Fruit fly (Drosophila melanogaster) whole organism, embryonic: ENCODE data around the gene CG14269.

ENCODE experiments used
- Aef1 ChIP-seq: fragments of 200-800 bp; sonication (Bioruptor generic); IDR thresholded peaks from 3 replicates; pipeline ENCODE4 v1.3.6; 2022; ENCODE audit warnings: missing biosample characterization, missing genetic modification characterization
- B-H2 ChIP-seq: fragments of 200-800 bp; sonication (Bioruptor generic); optimal IDR thresholded peaks from 2 replicates; lab custom pipeline; 2018; ENCODE audit warnings: missing biosample characterization, mild to moderate bottlenecking, missing genetic modification characterization
- CG10274 ChIP-seq: fragments of 200-800 bp; sonication (Bioruptor generic); optimal IDR thresholded peaks from 3 replicates; lab custom pipeline; 2017; ENCODE audit warnings: missing biosample characterization, mild to moderate bottlenecking, missing genetic modification characterization
- CG10462 ChIP-seq: fragments of 200-800 bp; sonication (Bioruptor generic); optimal IDR thresholded peaks from 2 replicates; lab custom pipeline; 2016; ENCODE audit warnings: missing biosample characterization, missing genetic modification characterization
- CG11723 ChIP-seq: fragments of 200-800 bp; sonication (Bioruptor generic); optimal IDR thresholded peaks from 2 replicates; lab custom pipeline; 2017; ENCODE audit warnings: missing biosample characterization, mild to moderate bottlenecking, missing genetic modification characterization
- CG12659 ChIP-seq: fragments of 200-800 bp; sonication (Bioruptor generic); optimal IDR thresholded peaks from 3 replicates; lab custom pipeline; 2017; ENCODE audit warnings: mild to moderate bottlenecking, missing biosample characterization, missing genetic modification reagents, missing genetic modification characterization
- CG12769 ChIP-seq: fragments of 200-800 bp; sonication (Bioruptor generic); optimal IDR thresholded peaks from 2 replicates; lab custom pipeline; 2019; ENCODE audit warnings: missing biosample characterization, mild to moderate bottlenecking, missing genetic modification characterization, moderate library complexity
- CG15696 ChIP-seq: fragments of 200-800 bp; sonication (Bioruptor generic); optimal IDR thresholded peaks from 2 replicates; lab custom pipeline; 2019; ENCODE audit warnings: missing biosample characterization, mild to moderate bottlenecking, missing genetic modification characterization, moderate library complexity
- CG31365 ChIP-seq: fragments of 200-800 bp; sonication (Bioruptor generic); optimal IDR thresholded peaks from 2 replicates; lab custom pipeline; 2018; ENCODE audit warnings: missing biosample characterization, mild to moderate bottlenecking, missing genetic modification characterization
- CG3838 ChIP-seq: fragments of 200-800 bp; sonication (Bioruptor generic); optimal IDR thresholded peaks from 3 replicates; lab custom pipeline; 2016; ENCODE audit warnings: missing biosample characterization, missing genetic modification characterization
- CG4282 ChIP-seq: fragments of 200-800 bp; sonication (Bioruptor generic); optimal IDR thresholded peaks from 2 replicates; lab custom pipeline; 2016; ENCODE audit warnings: missing biosample characterization, missing genetic modification characterization
- CG4424 ChIP-seq: fragments of 200-800 bp; sonication (Bioruptor generic); optimal IDR thresholded peaks from 3 replicates; lab custom pipeline; 2016; ENCODE audit warnings: missing biosample characterization, missing genetic modification characterization
- CG5953 ChIP-seq: fragments of 200-800 bp; sonication (Bioruptor generic); IDR thresholded peaks from 2 replicates; pipeline ENCODE4 v1.3.6; 2022; ENCODE audit warnings: missing biosample characterization, missing genetic modification characterization
- CG6254 ChIP-seq: fragments of 200-800 bp; sonication (Bioruptor generic); optimal IDR thresholded peaks from 3 replicates; lab custom pipeline; 2017; ENCODE audit warnings: mild to moderate bottlenecking, missing biosample characterization, missing genetic modification reagents, missing genetic modification characterization
- CG6683 ChIP-seq: fragments of 200-800 bp; sonication (Bioruptor generic); optimal IDR thresholded peaks from 2 replicates; lab custom pipeline; 2017; ENCODE audit warnings: missing biosample characterization, mild to moderate bottlenecking, missing genetic modification characterization, missing genetic modification reagents
- Dref ChIP-seq: fragments of 200-800 bp; sonication (Bioruptor generic); IDR thresholded peaks from 2 replicates; pipeline ENCODE4 v1.3.6; 2022; ENCODE audit warnings: missing biosample characterization, missing genetic modification characterization
- Drgx ChIP-seq: fragments of 200-800 bp; sonication (Bioruptor generic); IDR thresholded peaks from 2 replicates; pipeline ENCODE4 v1.3.6; 2022; ENCODE audit warnings: missing biosample characterization, missing genetic modification characterization
- E2f1 ChIP-seq: fragments of 200-800 bp; sonication (Bioruptor generic); IDR thresholded peaks from 2 replicates; pipeline ENCODE4 v1.3.6; 2022; ENCODE audit warnings: missing biosample characterization, missing genetic modification characterization
- E2f2 ChIP-seq: fragments of 200-800 bp; sonication (Bioruptor generic); IDR thresholded peaks from 2 replicates; pipeline ENCODE4 v1.3.6; 2022; ENCODE audit warnings: missing biosample characterization, missing genetic modification characterization
- ERR ChIP-seq: fragments of 200-800 bp; sonication (Bioruptor generic); optimal IDR thresholded peaks from 2 replicates; lab custom pipeline; 2016; ENCODE audit warnings: missing biosample characterization, missing genetic modification characterization
- Eip74EF ChIP-seq, 2 experiments: fragments of 200-800 bp in 1 of 2; fragments of >200 bp in 1 of 2; sonication (Bioruptor generic) in 1 of 2; optimal IDR thresholded peaks; 2 replicates each; lab custom pipeline; 2017 to 2019; ENCODE audit warnings: missing biosample characterization in 2 of 2, missing genetic modification characterization in 2 of 2, mild to moderate bottlenecking in 1 of 2, moderate library complexity in 1 of 2
- Hand ChIP-seq: fragments of 200-800 bp; sonication (Bioruptor generic); optimal IDR thresholded peaks from 2 replicates; lab custom pipeline; 2017; ENCODE audit warnings: mild to moderate bottlenecking, missing biosample characterization, missing genetic modification reagents, missing genetic modification characterization
- Jarid2 ChIP-seq: fragments of 200-800 bp; sonication (Bioruptor generic); optimal IDR thresholded peaks from 3 replicates; lab custom pipeline; 2017; ENCODE audit warnings: mild to moderate bottlenecking, missing biosample characterization, missing genetic modification reagents, missing genetic modification characterization
- MBD-R2 ChIP-seq: fragments of 200-800 bp; sonication (Bioruptor generic); IDR thresholded peaks from 2 replicates; pipeline ENCODE4 v1.3.6; 2022; ENCODE audit warnings: missing biosample characterization, missing genetic modification characterization
- Side ChIP-seq: fragments of 200-800 bp; sonication (Bioruptor generic); optimal IDR thresholded peaks from 2 replicates; lab custom pipeline; 2016; ENCODE audit warnings: missing biosample characterization, missing genetic modification characterization
- Sox100B ChIP-seq: fragments of 200-800 bp; sonication (Bioruptor generic); optimal IDR thresholded peaks from 3 replicates; lab custom pipeline; 2018; ENCODE audit warnings: missing biosample characterization, mild to moderate bottlenecking, missing genetic modification characterization
- Sry-β ChIP-seq: fragments of 200-800 bp; sonication (Bioruptor generic); optimal IDR thresholded peaks from 2 replicates; lab custom pipeline; 2018; ENCODE audit warnings: missing biosample characterization, mild to moderate bottlenecking, missing genetic modification characterization, moderate library complexity
- TFAM ChIP-seq: fragments of 200-800 bp; sonication (Bioruptor generic); optimal IDR thresholded peaks from 2 replicates; lab custom pipeline; 2017; ENCODE audit warnings: missing biosample characterization, missing genetic modification characterization, inconsistent platforms
- Xbp1 ChIP-seq: fragments of 200-800 bp; sonication (Bioruptor generic); optimal IDR thresholded peaks from 3 replicates; lab custom pipeline; 2016; ENCODE audit warnings: missing biosample characterization, mild to moderate bottlenecking, missing genetic modification characterization
- Xrp1 ChIP-seq: fragments of 200-800 bp; sonication (Bioruptor generic); IDR thresholded peaks from 2 replicates; pipeline ENCODE4 v1.3.6; 2022; ENCODE audit warnings: missing biosample characterization, missing genetic modification characterization
- bigmax ChIP-seq: fragments of 200-800 bp; sonication (Bioruptor generic); optimal IDR thresholded peaks from 2 replicates; lab custom pipeline; 2018; ENCODE audit warnings: missing biosample characterization, mild to moderate bottlenecking, missing genetic modification characterization
- danr ChIP-seq: fragments of 200-800 bp; sonication (Bioruptor generic); IDR thresholded peaks from 2 replicates; pipeline ENCODE4 v1.3.6; 2022; ENCODE audit warnings: missing biosample characterization, missing genetic modification characterization
- esg ChIP-seq: fragments of 200-800 bp; sonication (Bioruptor generic); conservative IDR thresholded peaks from 2 replicates; pipeline ENCODE4 v1.3.6; 2022; ENCODE audit warnings: missing biosample characterization, missing genetic modification characterization
- fd64A ChIP-seq: fragments of 200-800 bp; sonication (Bioruptor generic); optimal IDR thresholded peaks from 3 replicates; lab custom pipeline; 2018; ENCODE audit warnings: missing biosample characterization, mild to moderate bottlenecking, missing genetic modification characterization
- ham ChIP-seq: fragments of 200-800 bp; sonication (Bioruptor generic); IDR thresholded peaks from 2 replicates; pipeline ENCODE4 v1.3.6; 2022; ENCODE audit warnings: missing biosample characterization, missing genetic modification characterization
- lmd ChIP-seq: fragments of 200-800 bp; sonication (Bioruptor generic); IDR thresholded peaks from 2 replicates; pipeline ENCODE4 v1.3.6; 2022; ENCODE audit warnings: missing biosample characterization, missing genetic modification characterization
- nau ChIP-seq: fragments of 200-800 bp; sonication (Bioruptor generic); optimal IDR thresholded peaks from 3 replicates; lab custom pipeline; 2017; ENCODE audit warnings: missing biosample characterization, mild to moderate bottlenecking, missing genetic modification characterization, missing genetic modification reagents
- p53 ChIP-seq: fragments of 200-800 bp; sonication (Bioruptor generic); optimal IDR thresholded peaks from 2 replicates; lab custom pipeline; 2016; ENCODE audit warnings: missing biosample characterization, missing genetic modification characterization
- peb ChIP-seq: fragments of 200-800 bp; sonication (Bioruptor generic); IDR thresholded peaks from 2 replicates; pipeline ENCODE4 v1.3.6; 2022; ENCODE audit warnings: missing biosample characterization, missing genetic modification characterization
- phol ChIP-seq: fragments of 200-800 bp; sonication (Bioruptor generic); optimal IDR thresholded peaks from 3 replicates; lab custom pipeline; 2018; ENCODE audit warnings: missing biosample characterization, mild to moderate bottlenecking, missing genetic modification characterization, moderate library complexity
- pros ChIP-seq: fragments of 200-800 bp; sonication (Bioruptor generic); optimal IDR thresholded peaks from 3 replicates; lab custom pipeline; 2019; ENCODE audit warnings: missing biosample characterization, mild to moderate bottlenecking, missing genetic modification characterization, moderate library complexity
- pzg ChIP-seq: fragments of 200-800 bp; sonication (Bioruptor generic); optimal IDR thresholded peaks from 3 replicates; lab custom pipeline; 2018; ENCODE audit warnings: missing biosample characterization, mild to moderate bottlenecking, missing genetic modification characterization, moderate library complexity
- salm ChIP-seq: fragments of 200-800 bp; sonication (Bioruptor generic); optimal IDR thresholded peaks from 2 replicates; lab custom pipeline; 2018; ENCODE audit warnings: missing biosample characterization, mild to moderate bottlenecking, missing genetic modification characterization
- shn ChIP-seq: fragments of 200-800 bp; sonication (Bioruptor generic); optimal IDR thresholded peaks from 3 replicates; lab custom pipeline; 2016; ENCODE audit warnings: missing biosample characterization, missing genetic modification characterization
- so ChIP-seq: fragments of 200-800 bp; sonication (Bioruptor generic); IDR thresholded peaks from 3 replicates; pipeline ENCODE4 v1.3.6; 2022; ENCODE audit warnings: missing biosample characterization, missing genetic modification characterization
- toy ChIP-seq: fragments of 200-800 bp; sonication (Bioruptor generic); IDR thresholded peaks from 2 replicates; pipeline ENCODE4 v1.3.6; 2022; ENCODE audit warnings: missing biosample characterization, missing genetic modification characterization
- ttk ChIP-seq: fragments of 200-800 bp; sonication (Bioruptor generic); IDR thresholded peaks from 2 replicates; pipeline ENCODE4 v2.1.2; 2022; ENCODE audit warnings: missing biosample characterization, missing genetic modification characterization
- unpg ChIP-seq: fragments of 200-800 bp; sonication (Bioruptor generic); optimal IDR thresholded peaks from 3 replicates; lab custom pipeline; 2018; ENCODE audit warnings: missing biosample characterization, mild to moderate bottlenecking, missing genetic modification characterization, moderate library complexity
- wek ChIP-seq: fragments of 200-800 bp; sonication (Bioruptor generic); optimal IDR thresholded peaks from 3 replicates; lab custom pipeline; 2018; ENCODE audit warnings: missing biosample characterization, mild to moderate bottlenecking, missing genetic modification characterization, moderate library complexity
- zen ChIP-seq: fragments of 200-800 bp; sonication (Bioruptor generic); optimal IDR thresholded peaks from 3 replicates; lab custom pipeline; 2018; ENCODE audit warnings: missing biosample characterization, mild to moderate bottlenecking, missing genetic modification characterization, moderate library complexity
- zen2 ChIP-seq: fragments of 200-800 bp; sonication (Bioruptor generic); IDR thresholded peaks from 3 replicates; pipeline ENCODE4 v1.3.6; 2022; ENCODE audit warnings: missing biosample characterization, missing genetic modification characterization; ENCODE audit not compliant: partially characterized antibody

Gene CG14269

dm6 chrX:3432928-3433327 is 2.7 kb downstream of the CG14269 start (continued):
- no peak for TF ChIP-seq CG10462
- no peak for TF ChIP-seq B-H2 (GFP tag; lab: Kevin White, UChicago)
- TF ChIP-seq danr (GFP tag; lab: Robert Waterston, UW) = 0 out of 2 replicates have a peak, but pooled peaks have one; percentile 17
- TF ChIP-seq Eip74EF (GFP tag; optimal IDR thresholded peaks at IDR 0.05; lab: Kevin White, UChicago) = no peak
- TF ChIP-seq shn (GFP tag; lab: Kevin White, UChicago) = peak; percentile 49
- no peak for TF ChIP-seq CG31365
- no peak for TF ChIP-seq pros (GFP tag; lab: Kevin White, UChicago)
- no peak for TF ChIP-seq CG12769 (tag; lab: Kevin White, UChicago)
- TF ChIP-seq ham (GFP tag; lab: Robert Waterston, UW) = no peak
- peak; percentile 59 for TF ChIP-seq Xrp1 (GFP tag; lab: Robert Waterston, UW)
- no peak for TF ChIP-seq Sry-β (GFP tag; lab: Kevin White, UChicago)
- no peak for TF ChIP-seq p53
- no peak for TF ChIP-seq nau (GFP tag; lab: Kevin White, UChicago)
- no peak for TF ChIP-seq zen2 (GFP tag; lab: Robert Waterston, UW)
- no peak for TF ChIP-seq CG6683 (GFP tag; lab: Kevin White, UChicago)
- TF ChIP-seq CG15696 (tag; lab: Kevin White, UChicago) = no peak
- TF ChIP-seq bigmax (GFP tag; lab: Kevin White, UChicago) = no peak
- peak; percentile 13 for TF ChIP-seq ERR
- 0 out of 2 replicates have a peak, but pooled peaks have one; percentile 20 for TF ChIP-seq E2f2 (GFP tag; lab: Robert Waterston, UW)
- TF ChIP-seq salm = no peak
- peak; percentile 50; the same call in 1 of the 2 replicates for TF ChIP-seq lmd
- no peak for TF ChIP-seq fd64A
- no peak for TF ChIP-seq Dref (GFP tag; lab: Robert Waterston, UW)
- TF ChIP-seq CG4282 (GFP tag; lab: Kevin White, UChicago) = no peak
- TF ChIP-seq pzg (GFP tag; lab: Kevin White, UChicago) = no peak
- TF ChIP-seq CG6254 = no peak
- TF ChIP-seq CG12659 (GFP tag; lab: Kevin White, UChicago) = peak; percentile 40
- TF ChIP-seq CG3838 (GFP tag; lab: Kevin White, UChicago) = no peak
- no peak for TF ChIP-seq wek (GFP tag; lab: Kevin White, UChicago)
- no peak for TF ChIP-seq Side (GFP tag; lab: Kevin White, UChicago)
- peak; percentile 31; the same call in 1 of the 3 replicates for TF ChIP-seq so (GFP tag; lab: Robert Waterston, UW)
- no peak for TF ChIP-seq zen (tag; lab: Kevin White, UChicago)
- TF ChIP-seq Sox100B (GFP tag; lab: Kevin White, UChicago) = peak; percentile 41
- peak; percentile 74 for TF ChIP-seq CG5953 (GFP tag; lab: Robert Waterston, UW)
- TF ChIP-seq E2f1 (GFP tag; lab: Robert Waterston, UW) = peak; percentile 33; the same call in 1 of the 2 replicates
- TF ChIP-seq Hand (GFP tag; lab: Kevin White, UChicago) = no peak
- peak; percentile 33 for TF ChIP-seq phol (tag; lab: Kevin White, UChicago)
- TF ChIP-seq CG11723 = no peak
- TF ChIP-seq ttk (GFP tag; lab: Robert Waterston, UW) = 0 out of 2 replicates have a peak, but pooled peaks have one; percentile 16
- peak; percentile 3 for TF ChIP-seq CG4424 (GFP tag; lab: Kevin White, UChicago)
- TF ChIP-seq TFAM (GFP tag; lab: Kevin White, UChicago) = no peak
- peak; percentile 89 for TF ChIP-seq Drgx (GFP tag; lab: Robert Waterston, UW)
- peak; percentile 38 for TF ChIP-seq unpg (GFP tag; lab: Kevin White, UChicago)
- TF ChIP-seq Jarid2 = no peak
- TF ChIP-seq esg (GFP tag; lab: Robert Waterston, UW) = peak; percentile 48
- no peak for TF ChIP-seq toy (GFP tag; lab: Robert Waterston, UW)
- TF ChIP-seq Xbp1 = peak; percentile 49
- no peak for TF ChIP-seq MBD-R2
- TF ChIP-seq peb (GFP tag; lab: Robert Waterston, UW) = no peak
- no peak for TF ChIP-seq CG10274 (GFP tag; lab: Kevin White, UChicago)
- TF ChIP-seq Aef1 = peak; percentile 38; the same call in 2 of the 3 replicates
